Fruit fly (Drosophila melanogaster): ENCODE data around the gene CG43084.

CG43084 gene

dm6 chr3L:15619626-15620247, 30.9 kb upstream of the CG43084 start, which contains the start of gene Phs:
TSS of gene Phs (plus strand) at chr3L:15619901.
- TF ChIP-seq CG10348 (GFP tag; IDR thresholded peaks at IDR 0.05) (no peak), CG8301 (tag; optimal IDR thresholded peaks at IDR 0.05) (no peak), Pif1A (GFP tag; optimal IDR thresholded peaks at IDR 0.05) (no peak), Ets98B (GFP tag; IDR thresholded peaks at IDR 0.05) (peak; percentile 76), CG15710 (tag; optimal IDR thresholded peaks at IDR 0.05) (peak; percentile 46), EcR (GFP tag; optimal IDR thresholded peaks at IDR 0.05) (peak; percentile 64), CG4496 (GFP tag; IDR thresholded peaks at IDR 0.05) (peak; percentile 82), gl (tag; optimal IDR thresholded peaks at IDR 0.05) (peak; percentile 2), CG34367 (tag; optimal IDR thresholded peaks at IDR 0.05) (peak; percentile 44), Snoo (tag; optimal IDR thresholded peaks at IDR 0.05) (peak; percentile 73), CG12605 (GFP tag; IDR thresholded peaks at IDR 0.05) (no peak), CG14655 (GFP tag; optimal IDR thresholded peaks at IDR 0.05) (no peak), CG13204 (GFP tag; optimal IDR thresholded peaks at IDR 0.05) (peak; percentile 38), CG32121 (GFP tag; IDR thresholded peaks at IDR 0.05) (peak; percentile 73), CG9948 (tag; optimal IDR thresholded peaks at IDR 0.05) (no peak), CG8159 (tag; optimal IDR thresholded peaks at IDR 0.05) (peak; percentile 52), CG17806 (tag; optimal IDR thresholded peaks at IDR 0.05) (peak; percentile 27), fd96Ca (GFP tag; IDR thresholded peaks at IDR 0.05) (peak; percentile 81), D1 (tag; optimal IDR thresholded peaks at IDR 0.05) (peak; percentile 9), Pif1B (GFP tag; optimal IDR thresholded peaks at IDR 0.05) (peak; percentile 63), rn (GFP tag; IDR thresholded peaks at IDR 0.05) (no peak)

- TF ChIP-seq CG12605 (GFP tag; IDR thresholded peaks at IDR 0.05) (no peak), CG4496 (GFP tag; IDR thresholded peaks at IDR 0.05) (peak; percentile 11; the same call in 1 of the 3 replicates)
These were observed 26.6 kb upstream of the CG43084 start for dm6 chr3L:15624097-15624496.

dm6 chr3L:15624944-15625610, 25.6 kb upstream of the CG43084 start:
- TF ChIP-seq CG4496 (GFP tag; IDR thresholded peaks at IDR 0.05) (peak; percentile 65; the same call in 2 of the 3 replicates), Pif1A (GFP tag; optimal IDR thresholded peaks at IDR 0.05) (no peak), rn (GFP tag; IDR thresholded peaks at IDR 0.05) (no peak), CG13204 (GFP tag; optimal IDR thresholded peaks at IDR 0.05) (no peak), Pif1B (GFP tag; optimal IDR thresholded peaks at IDR 0.05) (no peak)

- TF ChIP-seq EcR (GFP tag; optimal IDR thresholded peaks at IDR 0.05) (peak; percentile 97), D1 (tag; optimal IDR thresholded peaks at IDR 0.05) (peak; percentile 93), CG34367 (tag; optimal IDR thresholded peaks at IDR 0.05) (peak; percentile 90), rn (GFP tag; IDR thresholded peaks at IDR 0.05) (peak; percentile 90), Ets98B (GFP tag; IDR thresholded peaks at IDR 0.05) (peak; percentile 74), Pif1B (GFP tag; optimal IDR thresholded peaks at IDR 0.05) (peak; percentile 78), CG8159 (tag; optimal IDR thresholded peaks at IDR 0.05) (peak; percentile 97), gl (tag; optimal IDR thresholded peaks at IDR 0.05) (peak; percentile 49), CG17806 (tag; optimal IDR thresholded peaks at IDR 0.05) (peak; percentile 94), fd96Ca (GFP tag; IDR thresholded peaks at IDR 0.05) (no peak; the same call in none of the 3 replicates), CG4496 (GFP tag; IDR thresholded peaks at IDR 0.05) (peak; percentile 87), CG32121 (GFP tag; IDR thresholded peaks at IDR 0.05) (peak; percentile 96), CG13204 (GFP tag; optimal IDR thresholded peaks at IDR 0.05) (peak; percentile 64), CG9948 (tag; optimal IDR thresholded peaks at IDR 0.05) (peak; percentile 98), CG10348 (GFP tag; IDR thresholded peaks at IDR 0.05) (no peak; the same call in none of the 2 replicates), Snoo (tag; optimal IDR thresholded peaks at IDR 0.05) (peak; percentile 96), CG12605 (GFP tag; IDR thresholded peaks at IDR 0.05) (peak; percentile 72), CG8301 (tag; optimal IDR thresholded peaks at IDR 0.05) (peak; percentile 98), Pif1A (GFP tag; optimal IDR thresholded peaks at IDR 0.05) (peak; percentile 62), CG14655 (GFP tag; optimal IDR thresholded peaks at IDR 0.05) (peak; percentile 98), CG15710 (tag; optimal IDR thresholded peaks at IDR 0.05) (peak; percentile 96)
These were observed 24.8 kb upstream of the CG43084 start for dm6 chr3L:15625676-15626414.

- TF ChIP-seq CG8159 (tag; optimal IDR thresholded peaks at IDR 0.05) (no peak), CG4496 (GFP tag; IDR thresholded peaks at IDR 0.05) (no peak), CG8301 (tag; optimal IDR thresholded peaks at IDR 0.05) (no peak), fd96Ca (GFP tag; IDR thresholded peaks at IDR 0.05) (no peak), CG10348 (GFP tag; IDR thresholded peaks at IDR 0.05) (no peak), EcR (GFP tag; optimal IDR thresholded peaks at IDR 0.05) (no peak), Pif1B (GFP tag; optimal IDR thresholded peaks at IDR 0.05) (no peak), Pif1A (GFP tag; optimal IDR thresholded peaks at IDR 0.05) (no peak), Snoo (tag; optimal IDR thresholded peaks at IDR 0.05) (no peak), CG17806 (tag; optimal IDR thresholded peaks at IDR 0.05) (no peak), CG14655 (GFP tag; optimal IDR thresholded peaks at IDR 0.05) (no peak), CG15710 (tag; optimal IDR thresholded peaks at IDR 0.05) (no peak), CG9948 (tag; optimal IDR thresholded peaks at IDR 0.05) (no peak), Ets98B (GFP tag; IDR thresholded peaks at IDR 0.05) (no peak), CG34367 (tag; optimal IDR thresholded peaks at IDR 0.05) (no peak), CG12605 (GFP tag; IDR thresholded peaks at IDR 0.05) (no peak)
These were observed 23.4 kb upstream of the CG43084 start for dm6 chr3L:15627295-15627694.

All from whole organism, pupa.